Worm (Caenorhabditis elegans) whole organism, L4 larva: ENCODE data around the gene C01G12.13.

Experiments used
- attf-4 ChIP-seq: sonication (generic microtip); optimal IDR thresholded peaks from 3 replicates; lab custom pipeline; 2017; ENCODE audit warnings: missing biosample characterization, missing genetic modification characterization
- ceh-28 ChIP-seq: fragments of 150-350 bp; optimal IDR thresholded peaks from 2 replicates; lab custom pipeline; 2014; ENCODE audit warnings: missing biosample characterization, missing genetic modification reagents, missing genetic modification characterization
- cey-2 ChIP-seq: sonication (generic microtip); optimal IDR thresholded peaks from 3 replicates; lab custom pipeline; 2017; ENCODE audit warnings: missing genetic modification characterization, mild to moderate bottlenecking, missing compliant biosample characterization, antibody characterized with exemption, borderline replicate concordance; ENCODE audit not compliant: insufficient read depth
- dmd-8 ChIP-seq: fragments of 200-800 bp; sonication (Bioruptor generic); IDR thresholded peaks from 2 replicates; pipeline ENCODE4 v1.3.6; 2022; ENCODE audit warnings: missing genetic modification characterization, missing compliant biosample characterization
- egl-27 ChIP-seq: sonication (generic microtip); optimal IDR thresholded peaks from 3 replicates; lab custom pipeline; 2017; ENCODE audit warnings: missing biosample characterization, missing genetic modification reagents, missing genetic modification characterization
- lir-3 ChIP-seq: sonication (generic microtip); optimal IDR thresholded peaks from 2 replicates; lab custom pipeline; 2016; ENCODE audit warnings: mild to moderate bottlenecking, missing genetic modification characterization, missing compliant biosample characterization
- mxl-3 ChIP-seq: fragments of 200-800 bp; sonication (Bioruptor generic); optimal IDR thresholded peaks from 2 replicates; lab custom pipeline; 2018; ENCODE audit warnings: mild to moderate bottlenecking, missing genetic modification characterization, missing compliant biosample characterization
- nhr-48 ChIP-seq: sonication (generic microtip); optimal IDR thresholded peaks from 2 replicates; lab custom pipeline; 2016; ENCODE audit warnings: mild to moderate bottlenecking, missing genetic modification characterization, missing compliant biosample characterization
- nhr-76 ChIP-seq: fragments of 150-350 bp; optimal IDR thresholded peaks from 2 replicates; lab custom pipeline; 2014; ENCODE audit warnings: missing biosample characterization, missing genetic modification characterization
- zag-1 ChIP-seq: fragments of 150-350 bp; optimal IDR thresholded peaks from 2 replicates; lab custom pipeline; 2014; ENCODE audit warnings: missing biosample characterization, missing genetic modification characterization

- no peak for TF ChIP-seq nhr-48 (tag; lab: Kevin White, UChicago)
- no peak for TF ChIP-seq cey-2 (tag; lab: Kevin White, UChicago)
- TF ChIP-seq zag-1: no peak
- TF ChIP-seq nhr-76 (tag; lab: Kevin White, UChicago): no peak
- TF ChIP-seq lir-3: no peak
- no peak for TF ChIP-seq dmd-8 (GFP tag; lab: Robert Waterston, UW)
- TF ChIP-seq attf-4 (tag; lab: Kevin White, UChicago): no peak
- TF ChIP-seq egl-27 (tag; lab: Kevin White, UChicago): no peak
- TF ChIP-seq mxl-3: no peak
- TF ChIP-seq ceh-28: no peak
Measured at ce11 chrII:14582206-14582605, 5.7 kb downstream of the C01G12.13 start, which contains the start of gene C01G12.3.
